Worm (Caenorhabditis elegans) whole organism, early embryonic: ENCODE data around the gene math-33.
A peak's percentile ranks its signal among the peaks of the same experiment; 100 is the strongest.

Source experiments
- B0310.2 ChIP-seq: sonication (generic microtip); optimal IDR thresholded peaks from 2 replicates; lab custom pipeline; 2016; ENCODE audit warnings: mild to moderate bottlenecking, missing genetic modification characterization, missing compliant biosample characterization
- F13C5.2 ChIP-seq: sonication (generic microtip); optimal IDR thresholded peaks from 2 replicates; lab custom pipeline; 2017; ENCODE audit warnings: mild to moderate bottlenecking, missing genetic modification characterization, inconsistent platforms, missing compliant biosample characterization
- aly-1 ChIP-seq: sonication (generic microtip); optimal IDR thresholded peaks from 2 replicates; lab custom pipeline; 2016; ENCODE audit warnings: missing genetic modification characterization, missing compliant biosample characterization
- ama-1 ChIP-seq: fragments of 150-350 bp; optimal IDR thresholded peaks from 2 replicates; lab custom pipeline; 2014
- ceh-13 ChIP-seq: fragments of 200-800 bp; sonication (Bioruptor generic); optimal IDR thresholded peaks from 2 replicates; lab custom pipeline; 2018; ENCODE audit warnings: mild to moderate bottlenecking, missing genetic modification characterization, missing compliant biosample characterization
- ceh-36 ChIP-seq: sonication (generic microtip); optimal IDR thresholded peaks from 2 replicates; lab custom pipeline; 2016; ENCODE audit warnings: missing genetic modification characterization, inconsistent platforms, missing compliant biosample characterization
- ets-7 ChIP-seq: sonication (generic microtip); optimal IDR thresholded peaks from 2 replicates; lab custom pipeline; 2016; ENCODE audit warnings: missing genotype, missing genetic modification characterization, missing compliant biosample characterization
- flt-1 ChIP-seq: fragments of 200-800 bp; sonication (Bioruptor generic); IDR thresholded peaks from 2 replicates; pipeline ENCODE4 v1.3.6; 2022; ENCODE audit warnings: missing genetic modification characterization, missing compliant biosample characterization
- hmbx-1 ChIP-seq: sonication (generic microtip); optimal IDR thresholded peaks from 2 replicates; lab custom pipeline; 2016; ENCODE audit warnings: mild to moderate bottlenecking, missing genetic modification characterization, missing compliant biosample characterization
- hmg-4 ChIP-seq: fragments of 200-800 bp; sonication (Bioruptor generic); optimal IDR thresholded peaks from 2 replicates; lab custom pipeline; 2018; ENCODE audit warnings: mild to moderate bottlenecking, missing genetic modification characterization, missing compliant biosample characterization
- hnd-1 ChIP-seq: sonication (generic microtip); optimal IDR thresholded peaks from 2 replicates; lab custom pipeline; 2016; ENCODE audit warnings: missing genetic modification characterization, missing compliant biosample characterization
- pes-1 ChIP-seq: fragments of 200-800 bp; sonication (Bioruptor generic); IDR thresholded peaks from 2 replicates; pipeline ENCODE4 v1.3.6; 2022; ENCODE audit warnings: missing genetic modification reagents, missing genetic modification characterization, missing compliant biosample characterization
- scrt-1 ChIP-seq: fragments of 200-800 bp; sonication (Bioruptor generic); IDR thresholded peaks from 2 replicates; pipeline ENCODE4 v1.3.6; 2022; ENCODE audit warnings: missing genetic modification characterization, missing compliant biosample characterization
- sea-1 ChIP-seq: fragments of 200-800 bp; sonication (Bioruptor generic); conservative IDR thresholded peaks from 2 replicates; pipeline ENCODE4 v1.3.6; 2022; ENCODE audit warnings: missing genetic modification characterization, missing compliant biosample characterization
- tbx-11 ChIP-seq: fragments of 200-800 bp; sonication (Bioruptor generic); IDR thresholded peaks from 2 replicates; pipeline ENCODE4 v1.3.6; 2022; ENCODE audit warnings: missing genetic modification characterization, missing compliant biosample characterization
- tbx-37 ChIP-seq: fragments of 200-800 bp; sonication (Bioruptor generic); conservative IDR thresholded peaks from 2 replicates; pipeline ENCODE4 v1.3.6; 2022; ENCODE audit warnings: missing genetic modification reagents, missing genetic modification characterization, missing compliant biosample characterization
- tra-4 ChIP-seq: sonication (generic microtip); optimal IDR thresholded peaks from 2 replicates; lab custom pipeline; 2017; ENCODE audit warnings: missing genetic modification characterization, missing compliant biosample characterization

The math-33 gene

DNA sequence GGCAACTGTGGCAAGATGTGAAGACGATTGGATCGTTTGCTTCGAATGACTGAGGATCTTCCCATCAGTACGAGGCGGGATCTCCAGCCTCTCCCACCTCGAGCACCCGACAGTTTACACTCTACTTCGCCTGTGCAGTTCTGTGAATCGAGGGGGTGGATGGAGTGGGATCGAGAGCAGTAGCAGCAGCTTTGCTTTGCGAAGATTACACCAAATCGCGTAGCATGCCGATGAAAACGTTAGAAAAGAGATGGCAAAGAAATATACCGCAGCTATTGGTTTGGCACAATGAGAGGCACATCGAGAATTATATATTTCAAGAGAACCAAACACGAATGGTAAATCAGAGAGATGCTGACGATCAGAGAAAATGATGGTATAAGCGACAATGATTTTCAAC lies 39.3 kb upstream of the math-33 start, which contains the start of gene act-3:
act-3 (minus strand) TSS at position 51 of the 400 bp plus-strand sequence.
- TF ChIP-seq ceh-36 (tag; lab: Kevin White, UChicago) (no peak), tbx-11 (GFP tag; lab: Robert Waterston, UW) (no peak), sea-1 (GFP tag; lab: Robert Waterston, UW) (no peak), aly-1 (tag; lab: Kevin White, UChicago) (no peak), pes-1 (GFP tag; lab: Robert Waterston, UW) (no peak), hmg-4 (no peak), B0310.2 (no peak), scrt-1 (GFP tag; lab: Robert Waterston, UW) (no peak), hnd-1 (tag; lab: Kevin White, UChicago) (no peak)

DNA sequence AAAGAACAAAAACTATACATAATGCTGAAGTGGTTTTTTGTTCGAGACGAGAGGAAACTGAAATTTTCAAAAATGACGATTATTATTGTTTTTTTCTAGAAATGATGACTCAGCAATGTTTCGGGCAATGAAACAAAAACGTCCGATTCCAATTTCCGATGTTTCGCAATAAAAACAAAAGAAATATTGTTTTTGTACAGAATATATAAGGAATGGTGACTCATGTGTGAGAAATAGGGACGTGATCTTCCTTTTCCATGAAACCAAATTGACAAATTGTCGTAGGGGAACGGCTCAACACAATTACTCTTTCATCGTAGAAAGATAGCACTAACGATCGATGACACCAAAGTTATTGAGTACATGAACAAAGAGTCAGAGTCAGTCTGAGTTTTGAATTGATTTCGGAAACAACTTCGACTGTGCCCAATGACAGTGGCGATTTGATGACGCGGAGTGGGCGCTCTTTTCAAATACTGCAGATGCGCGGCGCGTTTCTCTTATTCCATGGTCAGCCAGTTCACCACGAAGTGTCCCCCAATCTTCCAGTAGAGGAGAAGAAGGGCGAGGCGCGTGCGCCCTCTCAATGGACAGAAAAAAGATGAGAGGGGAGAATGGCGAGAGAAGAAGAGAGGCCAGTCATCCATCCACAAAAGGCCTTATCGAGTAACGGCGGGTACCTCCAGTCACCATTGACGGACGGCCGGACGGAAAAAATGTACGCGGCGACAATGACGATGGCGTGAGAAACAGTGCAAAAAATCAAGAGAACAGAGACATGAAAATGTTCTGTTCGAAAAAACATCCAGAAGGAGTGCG lies 38.3 kb upstream of the math-33 start:
- TF ChIP-seq aly-1 (tag; lab: Kevin White, UChicago) (peak; percentile 28), hmg-4 (peak; percentile 42), B0310.2 (no peak), pes-1 (GFP tag; lab: Robert Waterston, UW) (peak; percentile 34; the same call in 1 of the 2 replicates)

DNA sequence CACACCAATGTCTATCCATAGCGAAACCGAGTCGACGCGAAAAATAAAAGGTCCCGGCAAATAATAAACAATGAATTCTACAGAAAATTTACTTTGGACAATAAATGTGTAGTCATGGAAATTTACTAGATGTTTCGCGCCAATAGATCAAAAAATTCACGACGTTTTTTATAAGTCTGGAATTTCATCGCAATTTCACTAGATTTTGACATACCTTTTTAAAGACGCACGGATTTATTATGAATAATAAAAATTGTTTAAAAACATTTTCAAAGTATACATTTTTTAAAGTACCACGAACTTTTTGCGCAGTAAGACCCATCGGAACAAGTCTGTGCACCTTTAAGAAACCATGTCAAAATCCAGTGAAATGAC lies 37.7 kb upstream of the math-33 start:
- TF ChIP-seq F13C5.2 (tag; lab: Kevin White, UChicago) = no peak
- no peak for TF ChIP-seq pes-1 (GFP tag; lab: Robert Waterston, UW)
- no peak for TF ChIP-seq ceh-36 (tag; lab: Kevin White, UChicago)
- no peak for TF ChIP-seq tbx-11 (GFP tag; lab: Robert Waterston, UW)
- TF ChIP-seq hmg-4 = no peak
- no peak for TF ChIP-seq ama-1 (lab: Kevin White, UChicago)
- TF ChIP-seq ceh-13 (GFP tag; lab: Kevin White, UChicago) = no peak
- TF ChIP-seq aly-1 (tag; lab: Kevin White, UChicago) = no peak
- TF ChIP-seq B0310.2 = no peak
- TF ChIP-seq flt-1 (GFP tag; lab: Robert Waterston, UW) = no peak
- no peak for TF ChIP-seq sea-1 (GFP tag; lab: Robert Waterston, UW)

DNA sequence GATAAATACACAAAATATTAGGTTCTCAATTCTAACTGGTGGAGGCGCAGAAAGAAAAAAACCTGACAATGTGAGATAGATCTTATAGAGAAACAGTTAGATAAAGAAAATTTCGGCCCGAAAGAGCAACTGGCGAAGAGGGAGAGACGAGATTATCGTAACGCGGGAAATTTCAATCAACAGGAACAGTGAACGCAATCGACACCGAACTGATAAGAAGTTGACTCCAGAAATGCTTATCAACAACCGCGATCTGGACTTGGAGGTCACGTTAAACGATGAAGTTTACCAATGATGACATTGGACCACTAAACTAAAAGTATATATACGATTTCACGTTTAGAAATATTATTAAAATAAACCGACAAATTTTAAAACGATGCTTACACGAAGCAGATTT lies 37.3 kb upstream of the math-33 start:
- no peak for TF ChIP-seq ceh-13 (GFP tag; lab: Kevin White, UChicago)
- TF ChIP-seq aly-1 (tag; lab: Kevin White, UChicago) = no peak
- TF ChIP-seq ama-1 (lab: Kevin White, UChicago) = no peak
- no peak for TF ChIP-seq hnd-1 (tag; lab: Kevin White, UChicago)
- TF ChIP-seq hmbx-1 = no peak
- no peak for TF ChIP-seq ets-7
- TF ChIP-seq hmg-4 = no peak
- no peak for TF ChIP-seq tbx-11 (GFP tag; lab: Robert Waterston, UW)

DNA sequence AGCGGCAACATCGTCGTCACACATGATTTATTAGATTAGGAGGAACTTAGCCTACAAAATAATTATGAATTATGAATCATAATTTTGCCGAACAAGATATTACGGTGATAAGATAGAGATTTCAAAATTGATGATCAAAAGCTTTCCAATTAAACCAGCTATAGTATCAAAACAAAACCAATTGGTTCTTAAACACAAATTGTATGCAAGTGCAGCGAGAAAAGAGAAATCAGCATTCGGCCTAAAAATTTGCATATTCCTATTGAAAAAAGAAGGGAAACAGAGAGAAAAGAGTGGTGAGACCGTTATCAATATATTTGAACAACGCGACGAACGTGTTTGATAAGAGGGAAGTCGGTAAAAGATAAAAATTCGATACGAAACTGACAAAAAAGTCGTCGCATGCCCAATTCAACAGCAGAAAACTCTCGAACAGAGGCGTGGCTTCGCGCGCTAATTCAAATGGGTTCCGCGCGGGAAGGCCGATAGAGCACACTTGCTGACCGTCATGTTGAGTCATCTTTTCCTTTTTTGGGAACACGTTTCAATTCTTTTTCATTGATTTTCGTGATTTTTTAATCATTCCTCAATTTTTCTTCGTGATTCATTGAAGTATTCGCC lies 35.5 kb upstream of the math-33 start, which contains the start of gene act-2:
act-2 (minus strand) TSS at position 51 of the 621 bp plus-strand sequence.
- no peak for TF ChIP-seq F13C5.2 (tag; lab: Kevin White, UChicago)
- TF ChIP-seq B0310.2 = peak; percentile 38

DNA sequence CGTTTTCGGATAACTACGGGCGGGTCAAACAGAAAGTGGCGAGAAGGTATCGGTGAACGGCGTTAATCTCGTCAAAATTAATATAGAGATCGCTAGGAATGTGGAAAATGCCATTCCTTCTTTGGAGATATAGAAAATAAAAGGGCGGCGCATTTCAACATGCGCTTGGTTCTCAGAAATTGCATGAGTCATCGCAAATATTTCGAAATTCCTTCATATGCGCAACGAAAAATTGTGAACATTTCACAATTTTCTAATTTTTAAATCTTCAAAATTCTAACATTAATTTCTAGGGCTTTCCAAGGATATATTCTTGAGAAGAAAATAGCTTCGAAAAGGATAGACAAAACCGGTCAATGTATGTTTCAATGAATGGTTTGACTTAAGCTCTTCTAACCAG lies 34.8 kb upstream of the math-33 start:
- TF ChIP-seq scrt-1 (GFP tag; lab: Robert Waterston, UW) (no peak), hmbx-1 (no peak), tra-4 (tag; lab: Kevin White, UChicago) (no peak), ama-1 (lab: Kevin White, UChicago) (no peak), flt-1 (GFP tag; lab: Robert Waterston, UW) (no peak), F13C5.2 (tag; lab: Kevin White, UChicago) (no peak), aly-1 (tag; lab: Kevin White, UChicago) (no peak), ceh-36 (tag; lab: Kevin White, UChicago) (no peak), ets-7 (no peak), sea-1 (GFP tag; lab: Robert Waterston, UW) (no peak), pes-1 (GFP tag; lab: Robert Waterston, UW) (no peak), hnd-1 (tag; lab: Kevin White, UChicago) (no peak), hmg-4 (no peak), ceh-13 (GFP tag; lab: Kevin White, UChicago) (no peak), tbx-11 (GFP tag; lab: Robert Waterston, UW) (no peak), tbx-37 (GFP tag; lab: Robert Waterston, UW) (no peak)

DNA sequence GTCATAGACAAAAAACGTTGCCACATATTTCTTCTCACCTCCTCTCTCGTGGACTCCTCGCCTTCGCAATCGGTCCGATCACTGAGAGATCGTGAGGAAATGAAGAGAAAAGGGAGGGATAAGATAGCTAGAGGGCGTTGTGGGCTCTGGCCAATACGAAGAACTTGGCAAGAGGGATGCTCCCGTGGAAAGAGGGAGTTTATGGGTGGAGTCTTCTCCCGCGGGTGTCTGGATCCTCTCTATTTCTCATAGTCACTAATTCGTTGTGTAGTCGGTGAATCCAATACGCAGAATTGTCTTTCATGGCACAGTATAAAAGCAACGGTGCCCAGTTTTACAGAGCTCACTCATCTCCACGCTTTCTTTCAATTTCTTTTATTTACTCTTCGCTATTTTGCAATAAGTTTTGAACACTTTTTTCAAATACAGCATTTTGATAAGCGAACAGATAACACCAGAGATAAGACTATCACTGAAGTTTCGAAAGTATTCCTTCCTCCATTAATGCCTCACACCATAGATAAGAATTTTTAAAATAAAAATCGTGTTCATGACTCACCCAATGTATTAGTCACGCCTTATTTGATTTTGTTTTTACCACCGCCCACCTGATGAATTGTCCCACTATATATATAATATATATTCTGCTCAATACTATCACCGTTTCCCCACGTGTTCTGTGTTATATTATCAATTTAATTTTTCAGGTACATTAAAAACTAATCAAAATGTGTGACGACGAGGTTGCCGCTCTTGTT lies 33.2 kb upstream of the math-33 start, which contains the start of gene act-1:
act-1 (plus strand) TSS at position 708 of the 758 bp plus-strand sequence.
- peak; percentile 26 for TF ChIP-seq F13C5.2 (tag; lab: Kevin White, UChicago)
- TF ChIP-seq sea-1 (GFP tag; lab: Robert Waterston, UW) = no peak
- TF ChIP-seq flt-1 (GFP tag; lab: Robert Waterston, UW) = 0 out of 2 replicates have a peak, but pooled peaks have one; percentile 37
- peak; percentile 10; the same call in 1 of the 2 replicates for TF ChIP-seq pes-1 (GFP tag; lab: Robert Waterston, UW)
- peak; percentile 73 for TF ChIP-seq hmg-4
- TF ChIP-seq ceh-36 (tag; lab: Kevin White, UChicago) = no peak
